Worm (Caenorhabditis elegans) whole organism, L1 larva: ENCODE results near the gene arrd-6.
A peak's percentile ranks its signal among the peaks of the same experiment; 100 is the strongest.

Source experiments
- alr-1 ChIP-seq: fragments of 200-800 bp; sonication (Bioruptor generic); optimal IDR thresholded peaks from 2 replicates; lab custom pipeline; 2018; ENCODE audit warnings: borderline replicate concordance, mild to moderate bottlenecking, missing genetic modification characterization, missing compliant biosample characterization
- dpl-1 ChIP-seq, 3 experiments: fragments of 150-350 bp in 2 of 3; sonication (generic microtip) in 1 of 3; optimal IDR thresholded peaks; 2 replicates each; lab custom pipeline; 2014 to 2017; ENCODE audit warnings: missing biosample characterization in 3 of 3, missing genetic modification characterization in 3 of 3, missing genetic modification reagents in 3 of 3
- efl-1 ChIP-seq, 4 experiments: fragments of 150-350 bp; optimal IDR thresholded peaks in 3 of 4; peaks in 1 of 4; 1 replicate in 1 of 4; 2 replicates in 3 of 4; lab custom pipeline; 2014; ENCODE audit warnings: missing biosample characterization in 2 of 4, missing genetic modification characterization in 2 of 4, missing genetic modification reagents in 2 of 4
- elt-2 ChIP-seq: sonication (generic microtip); optimal IDR thresholded peaks from 2 replicates; lab custom pipeline; 2016; ENCODE audit warnings: missing genetic modification characterization, mild to moderate bottlenecking, inconsistent platforms, missing compliant biosample characterization, missing genetic modification reagents
- elt-3 ChIP-seq, 6 experiments: fragments of 150-350 bp in 1 of 6; sonication (generic microtip); optimal IDR thresholded peaks; 2 replicates each; lab custom pipeline; 2017 to 2018; ENCODE audit warnings: missing biosample characterization in 6 of 6, missing genetic modification characterization in 6 of 6, inconsistent platforms in 1 of 6
- fkh-10 ChIP-seq: sonication (generic microtip); optimal IDR thresholded peaks from 2 replicates; lab custom pipeline; 2017; ENCODE audit warnings: missing biosample characterization, missing genetic modification reagents, missing genetic modification characterization
- lsy-2 ChIP-seq, 2 experiments: fragments of 150-350 bp; optimal IDR thresholded peaks; 2 replicates each; lab custom pipeline; 2014; ENCODE audit warnings: missing biosample characterization in 2 of 2, missing genetic modification characterization in 2 of 2
- mdl-1 ChIP-seq, 2 experiments: fragments of 150-350 bp; optimal IDR thresholded peaks; 2 replicates each; lab custom pipeline; 2014 to 2017; ENCODE audit warnings: missing biosample characterization in 2 of 2, missing genetic modification characterization in 2 of 2, inconsistent platforms in 1 of 2
- mep-1 ChIP-seq: fragments of 150-350 bp; optimal IDR thresholded peaks from 2 replicates; lab custom pipeline; 2014; ENCODE audit warnings: missing biosample characterization, missing genetic modification characterization
- nhr-19 ChIP-seq: fragments of 200-800 bp; sonication (Bioruptor generic); conservative IDR thresholded peaks from 2 replicates; pipeline ENCODE4 v1.3.6; 2022; ENCODE audit warnings: missing genetic modification characterization, missing compliant biosample characterization
- unc-62 ChIP-seq: fragments of 150-350 bp; optimal IDR thresholded peaks from 2 replicates; lab custom pipeline; 2014; ENCODE audit warnings: missing biosample characterization, missing genetic modification reagents, missing genetic modification characterization
- ztf-11 ChIP-seq, 2 experiments: sonication (generic microtip); optimal IDR thresholded peaks; 2 replicates each; lab custom pipeline; 2016 to 2017; ENCODE audit warnings: missing genetic modification characterization in 2 of 2, missing biosample characterization in 1 of 2, missing compliant biosample characterization in 1 of 2

- TF ChIP-seq mep-1 (tag; lab: Kevin White, UChicago) (no peak), nhr-19 (GFP tag; lab: Robert Waterston, UW) (no peak), lsy-2 (tag; optimal IDR thresholded peaks at IDR 0.05; lab: Kevin White, UChicago) (no peak), elt-3 (tag; optimal IDR thresholded peaks at IDR 0.05; lab: Kevin White, UChicago) (peak in 1 of 6 experiments; percentile 59), elt-2 (tag; lab: Kevin White, UChicago) (no peak), mdl-1 (tag; optimal IDR thresholded peaks at IDR 0.05; lab: Kevin White, UChicago) (no peak), efl-1 (optimal IDR thresholded peaks at IDR 0.05; lab: Kevin White, UChicago) (no peak), efl-1 (GFP tag; optimal IDR thresholded peaks at IDR 0.05 in 1 of 2; lab: Kevin White, UChicago) (peak in 1 of 2 experiments; percentile 77), alr-1 (tag; lab: Kevin White, UChicago) (no peak), fkh-10 (GFP tag; lab: Kevin White, UChicago) (no peak), ztf-11 (tag; optimal IDR thresholded peaks at IDR 0.05; lab: Kevin White, UChicago) (no peak), dpl-1 (GFP tag; optimal IDR thresholded peaks at IDR 0.05; lab: Kevin White, UChicago) (no peak), unc-62 (GFP tag; lab: Kevin White, UChicago) (no peak)
These were observed 51.0 kb downstream of the arrd-6 start for ce11 chrII:11193523-11193922.
